Worm (Caenorhabditis elegans): ENCODE measurements around the gene srbc-68.

DNA sequence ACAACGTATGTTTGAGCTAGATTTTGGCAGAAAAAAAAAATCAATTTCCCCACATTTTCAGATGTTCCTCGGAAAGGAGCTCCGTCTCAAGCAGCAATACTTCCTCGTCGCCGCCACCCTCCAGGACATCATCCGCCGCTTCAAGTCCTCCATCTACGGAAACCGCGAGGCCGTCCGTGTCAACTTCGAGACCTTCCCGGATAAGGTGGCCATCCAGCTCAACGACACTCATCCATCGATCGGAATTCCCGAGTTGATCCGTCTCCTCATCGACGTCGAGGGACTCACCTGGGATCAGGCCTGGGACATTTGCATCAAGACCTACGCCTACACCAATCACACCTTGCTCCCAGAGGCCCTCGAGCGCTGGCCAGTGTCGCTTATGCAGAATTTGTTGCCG, 36.3 kb upstream of the srbc-68 start:
- TF ChIP-seq dox-1 (GFP tag; IDR thresholded peaks at IDR 0.05) (no peak), lir-1 (GFP tag; conservative IDR thresholded peaks at IDR 0.05) (no peak), pha-4 (tag; optimal IDR thresholded peaks at IDR 0.05) (no peak)
